Worm (Caenorhabditis elegans) whole organism, midembryonic: ENCODE results near the gene T05A7.12.

Source experiments
- T22C8.4 ChIP-seq: fragments of 200-800 bp; sonication (Bioruptor generic); IDR thresholded peaks from 2 replicates; pipeline ENCODE4 v1.3.6; 2022; ENCODE audit warnings: missing genetic modification characterization, missing compliant biosample characterization
- cog-1 ChIP-seq: sonication (generic microtip); optimal IDR thresholded peaks from 2 replicates; lab custom pipeline; 2016; ENCODE audit warnings: missing genetic modification characterization, missing compliant biosample characterization
- flt-1 ChIP-seq: fragments of 200-800 bp; sonication (Bioruptor generic); IDR thresholded peaks from 2 replicates; pipeline ENCODE4 v1.3.6; 2022; ENCODE audit warnings: missing genetic modification characterization, missing compliant biosample characterization
- klf-2 ChIP-seq: fragments of 200-800 bp; sonication (Bioruptor generic); conservative IDR thresholded peaks from 2 replicates; pipeline ENCODE4 v1.3.6; 2022; ENCODE audit warnings: missing genetic modification reagents, missing genetic modification characterization, missing compliant biosample characterization
- med-1 ChIP-seq: sonication (generic microtip); optimal IDR thresholded peaks from 2 replicates; lab custom pipeline; 2017; ENCODE audit warnings: missing genetic modification characterization, mild to moderate bottlenecking, missing compliant biosample characterization, antibody characterized with exemption, missing genetic modification reagents; ENCODE audit not compliant: insufficient read depth
- ref-1 ChIP-seq: fragments of 200-800 bp; sonication (Bioruptor generic); conservative IDR thresholded peaks from 2 replicates; pipeline ENCODE4 v1.3.6; 2022; ENCODE audit warnings: missing genetic modification reagents, missing genetic modification characterization, missing compliant biosample characterization
- tab-1 ChIP-seq: fragments of 200-800 bp; sonication (Bioruptor generic); IDR thresholded peaks from 2 replicates; pipeline ENCODE4 v1.3.6; 2022; ENCODE audit warnings: missing genetic modification characterization, missing compliant biosample characterization
- ztf-23 ChIP-seq: fragments of 200-800 bp; sonication (Bioruptor generic); IDR thresholded peaks from 2 replicates; pipeline ENCODE4 v1.3.6; 2022; ENCODE audit warnings: missing genetic modification reagents, missing genetic modification characterization, missing compliant biosample characterization
- ztf-29 ChIP-seq: fragments of 200-800 bp; sonication (Bioruptor generic); IDR thresholded peaks from 2 replicates; pipeline ENCODE4 v1.3.6; 2022; ENCODE audit warnings: missing genetic modification reagents, missing genetic modification characterization, missing compliant biosample characterization

T05A7.12 gene

DNA sequence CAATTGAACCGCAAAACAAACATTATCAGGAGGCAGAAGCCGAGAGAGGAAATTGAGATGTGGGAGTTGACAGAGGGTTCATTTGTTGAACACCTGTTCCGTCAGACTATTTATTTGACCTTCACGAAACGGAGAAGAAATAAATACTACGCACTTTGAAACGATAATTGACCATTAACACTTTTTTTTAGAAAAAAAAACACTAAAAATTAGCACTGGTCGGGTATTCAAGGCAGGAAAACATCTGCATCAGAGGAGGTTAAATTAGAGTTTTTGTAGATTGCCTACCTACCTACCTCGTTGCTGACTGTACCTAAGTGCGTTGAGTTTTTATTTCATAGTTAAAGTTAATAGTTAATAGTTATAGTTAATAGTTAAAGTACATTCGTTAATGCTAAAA lies 13.0 kb downstream of the T05A7.12 start:
- TF ChIP-seq cog-1 (tag; lab: Kevin White, UChicago) (no peak), med-1 (no peak), tab-1 (GFP tag; lab: Robert Waterston, UW) (no peak), T22C8.4 (GFP tag; lab: Robert Waterston, UW) (no peak), ztf-29 (GFP tag; lab: Robert Waterston, UW) (no peak), ref-1 (no peak), flt-1 (no peak), klf-2 (no peak), ztf-23 (GFP tag; lab: Robert Waterston, UW) (no peak)

- no peak for TF ChIP-seq ztf-29 (GFP tag; lab: Robert Waterston, UW)
- TF ChIP-seq T22C8.4 (GFP tag; lab: Robert Waterston, UW): no peak
- TF ChIP-seq flt-1: no peak
- no peak for TF ChIP-seq med-1
- no peak for TF ChIP-seq klf-2
- TF ChIP-seq ref-1: no peak
- no peak for TF ChIP-seq cog-1 (tag; lab: Kevin White, UChicago)
- no peak for TF ChIP-seq ztf-23 (GFP tag; lab: Robert Waterston, UW)
- TF ChIP-seq tab-1 (GFP tag; lab: Robert Waterston, UW): no peak
Observed at ce11 chrII:4648785-4649184, 14.3 kb downstream of the T05A7.12 start, which contains the start of gene lgc-27. Gene lgc-27, plus strand, starts transcription at chrII:4649085.

- TF ChIP-seq tab-1 (GFP tag; lab: Robert Waterston, UW) (no peak), T22C8.4 (GFP tag; lab: Robert Waterston, UW) (no peak), cog-1 (tag; lab: Kevin White, UChicago) (no peak), flt-1 (no peak), med-1 (no peak), klf-2 (no peak), ztf-23 (GFP tag; lab: Robert Waterston, UW) (no peak), ztf-29 (GFP tag; lab: Robert Waterston, UW) (no peak), ref-1 (no peak)
Observed at ce11 chrII:4640748-4641147, 22.3 kb downstream of the T05A7.12 start.

- no peak for TF ChIP-seq tab-1 (GFP tag; lab: Robert Waterston, UW)
- no peak for TF ChIP-seq T22C8.4 (GFP tag; lab: Robert Waterston, UW)
- TF ChIP-seq klf-2: no peak
- TF ChIP-seq ref-1: no peak
- TF ChIP-seq ztf-23 (GFP tag; lab: Robert Waterston, UW): no peak
- no peak for TF ChIP-seq ztf-29 (GFP tag; lab: Robert Waterston, UW)
- no peak for TF ChIP-seq med-1
- no peak for TF ChIP-seq cog-1 (tag; lab: Kevin White, UChicago)
- no peak for TF ChIP-seq flt-1
Observed at ce11 chrII:4638891-4639290, 24.2 kb downstream of the T05A7.12 start.

DNA sequence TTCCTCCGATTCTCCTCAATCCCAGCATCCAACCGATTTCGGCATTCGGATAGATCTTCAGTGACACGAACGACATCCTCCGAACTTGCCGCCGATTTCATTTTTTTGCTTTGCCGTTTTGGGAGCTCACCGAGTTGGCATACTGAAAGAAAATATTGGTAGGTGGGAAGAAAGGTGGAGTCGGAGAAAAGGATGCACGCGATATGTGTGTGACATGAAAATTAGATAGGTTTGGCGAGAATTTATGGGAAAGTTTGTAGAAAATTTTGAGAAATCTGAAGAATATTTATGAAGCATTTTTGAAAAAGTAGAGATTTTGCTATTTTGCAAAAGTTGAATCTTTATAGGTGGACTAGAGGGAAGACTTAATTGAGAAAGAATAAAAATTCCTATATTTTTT lies 24.8 kb downstream of the T05A7.12 start, which contains the start of gene che-10:
Gene che-10 (minus strand): TSS at position 101 of the 400 bp plus-strand sequence.
- TF ChIP-seq ref-1: no peak
- TF ChIP-seq klf-2: no peak
- TF ChIP-seq ztf-29 (GFP tag; lab: Robert Waterston, UW): no peak
- no peak for TF ChIP-seq med-1

DNA sequence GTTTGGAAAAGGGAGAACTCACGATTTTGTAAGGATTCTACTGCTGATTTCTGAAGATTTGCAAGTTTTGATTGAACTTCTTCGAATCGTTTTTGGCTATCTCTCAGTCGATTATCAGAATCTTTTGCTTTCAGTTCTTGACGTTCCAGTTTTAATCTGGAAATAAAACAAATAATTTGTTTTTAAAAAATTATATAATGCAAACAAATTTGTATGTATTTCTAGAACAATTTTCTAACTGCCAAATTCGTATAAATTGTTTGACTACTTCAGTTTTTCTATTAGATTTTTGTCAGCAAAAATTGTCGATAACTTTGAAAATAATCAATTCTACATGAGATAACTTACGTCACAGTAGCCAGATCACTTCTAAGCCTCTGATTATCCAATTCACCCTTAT lies 31.6 kb downstream of the T05A7.12 start:
- TF ChIP-seq ref-1 (no peak), ztf-23 (GFP tag; lab: Robert Waterston, UW) (no peak), flt-1 (no peak), ztf-29 (GFP tag; lab: Robert Waterston, UW) (no peak), cog-1 (tag; lab: Kevin White, UChicago) (no peak), klf-2 (no peak), T22C8.4 (GFP tag; lab: Robert Waterston, UW) (no peak), tab-1 (GFP tag; lab: Robert Waterston, UW) (no peak), med-1 (no peak)

DNA sequence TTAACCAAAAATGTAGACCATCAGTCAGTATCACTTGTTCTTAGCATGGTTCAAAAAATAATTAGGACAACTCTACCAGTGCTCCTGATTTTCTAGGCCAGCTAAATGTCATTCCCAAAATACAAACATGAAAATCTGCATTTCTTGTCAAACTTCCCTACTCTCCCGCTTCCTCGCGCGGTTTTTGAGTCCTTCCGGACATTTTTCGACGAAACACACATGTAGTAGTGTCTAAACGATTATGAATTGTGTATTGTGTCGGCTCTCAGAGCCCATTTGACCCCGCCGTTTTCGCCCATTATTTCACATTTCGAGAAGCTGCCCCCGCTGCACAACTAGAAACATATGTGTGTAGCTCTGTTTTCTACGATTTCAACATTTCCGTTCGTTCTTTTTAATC lies 36.5 kb downstream of the T05A7.12 start, which contains the start of gene F35D11.1:
Gene F35D11.1 (plus strand): TSS at position 301 of the 400 bp plus-strand sequence.
- TF ChIP-seq ztf-29 (GFP tag; lab: Robert Waterston, UW): no peak
- no peak for TF ChIP-seq ztf-23 (GFP tag; lab: Robert Waterston, UW)
- no peak for TF ChIP-seq klf-2

ce11 chrII:4621650-4622049 lies 41.4 kb downstream of the T05A7.12 start, which contains the start of gene clec-139:
Gene clec-139, minus strand, starts transcription at chrII:4621750.
- TF ChIP-seq klf-2: no peak
- no peak for TF ChIP-seq ref-1
- no peak for TF ChIP-seq med-1
- no peak for TF ChIP-seq cog-1 (tag; lab: Kevin White, UChicago)
- TF ChIP-seq T22C8.4 (GFP tag; lab: Robert Waterston, UW): no peak
- no peak for TF ChIP-seq ztf-23 (GFP tag; lab: Robert Waterston, UW)
- TF ChIP-seq flt-1: no peak
- no peak for TF ChIP-seq tab-1 (GFP tag; lab: Robert Waterston, UW)
- TF ChIP-seq ztf-29 (GFP tag; lab: Robert Waterston, UW): no peak

ce11 chrII:4619700-4620099 lies 43.4 kb downstream of the T05A7.12 start, which contains the start of gene clec-138:
Gene clec-138, minus strand, starts transcription at chrII:4619800.
- TF ChIP-seq med-1 (no peak), klf-2 (no peak), tab-1 (GFP tag; lab: Robert Waterston, UW) (no peak), T22C8.4 (GFP tag; lab: Robert Waterston, UW) (no peak), ref-1 (no peak), ztf-29 (GFP tag; lab: Robert Waterston, UW) (no peak), flt-1 (no peak), ztf-23 (GFP tag; lab: Robert Waterston, UW) (no peak), cog-1 (tag; lab: Kevin White, UChicago) (no peak)

- TF ChIP-seq klf-2 (no peak), flt-1 (no peak), cog-1 (tag; lab: Kevin White, UChicago) (no peak), med-1 (no peak), ref-1 (no peak), ztf-29 (GFP tag; lab: Robert Waterston, UW) (no peak), ztf-23 (GFP tag; lab: Robert Waterston, UW) (no peak), tab-1 (GFP tag; lab: Robert Waterston, UW) (no peak), T22C8.4 (GFP tag; lab: Robert Waterston, UW) (no peak)
Observed at ce11 chrII:4617990-4618389, 45.1 kb downstream of the T05A7.12 start, which contains the start of gene clec-137. Gene clec-137, minus strand, starts transcription at chrII:4618090.
